Worm (Caenorhabditis elegans) whole organism, L1 larva: Measurements from ENCODE around the gene M04B2.7.
A peak's percentile ranks its signal among the peaks of the same experiment; 100 is the strongest.

ENCODE experiments used
- C04F5.9 ChIP-seq: sonication (generic microtip); optimal IDR thresholded peaks from 2 replicates; lab custom pipeline; 2016; ENCODE audit warnings: missing genetic modification characterization, missing compliant biosample characterization
- F16B12.6 ChIP-seq: fragments of 150-350 bp; optimal IDR thresholded peaks from 2 replicates; lab custom pipeline; 2014; ENCODE audit warnings: missing biosample characterization, missing genetic modification characterization
- Y116A8C.19 ChIP-seq: sonication (generic microtip); optimal IDR thresholded peaks from 2 replicates; lab custom pipeline; 2016; ENCODE audit warnings: missing compliant biosample characterization, missing genetic modification characterization, borderline replicate concordance
- alr-1 ChIP-seq: fragments of 200-800 bp; sonication (Bioruptor generic); optimal IDR thresholded peaks from 2 replicates; lab custom pipeline; 2018; ENCODE audit warnings: borderline replicate concordance, mild to moderate bottlenecking, missing genetic modification characterization, missing compliant biosample characterization
- aly-2 ChIP-seq: fragments of 150-350 bp; optimal IDR thresholded peaks from 2 replicates; lab custom pipeline; 2014; ENCODE audit warnings: missing biosample characterization, missing genetic modification characterization
- ama-1 ChIP-seq: fragments of 150-350 bp; optimal IDR thresholded peaks from 2 replicates; lab custom pipeline; 2014
- ceh-90 ChIP-seq: sonication (generic microtip); optimal IDR thresholded peaks from 2 replicates; lab custom pipeline; 2016; ENCODE audit warnings: missing genetic modification characterization, missing compliant biosample characterization
- dsc-1 ChIP-seq: sonication (generic microtip); optimal IDR thresholded peaks from 2 replicates; lab custom pipeline; 2016; ENCODE audit warnings: mild to moderate bottlenecking, missing genetic modification characterization, missing compliant biosample characterization
- efl-3 ChIP-seq: fragments of 200-800 bp; sonication (Bioruptor generic); optimal IDR thresholded peaks from 2 replicates; lab custom pipeline; 2018; ENCODE audit warnings: mild to moderate bottlenecking, missing genetic modification characterization, missing compliant biosample characterization
- elt-3 ChIP-seq, 6 experiments: fragments of 150-350 bp in 1 of 6; sonication (generic microtip); optimal IDR thresholded peaks; 2 replicates each; lab custom pipeline; 2017 to 2018; ENCODE audit warnings: missing biosample characterization in 6 of 6, missing genetic modification characterization in 6 of 6, inconsistent platforms in 1 of 6
- fkh-4 ChIP-seq: sonication (generic microtip); optimal IDR thresholded peaks from 2 replicates; lab custom pipeline; 2016; ENCODE audit warnings: missing compliant biosample characterization, missing genetic modification characterization, borderline replicate concordance
- fkh-8 ChIP-seq: sonication (generic microtip); optimal IDR thresholded peaks from 2 replicates; lab custom pipeline; 2016; ENCODE audit warnings: mild to moderate bottlenecking, missing genetic modification characterization, missing compliant biosample characterization
- fos-1 ChIP-seq: fragments of 150-350 bp; optimal IDR thresholded peaks from 2 replicates; lab custom pipeline; 2014; ENCODE audit warnings: missing biosample characterization, missing genetic modification characterization
- hpl-2 ChIP-seq: fragments of 150-350 bp; optimal IDR thresholded peaks from 2 replicates; lab custom pipeline; 2014; ENCODE audit warnings: missing biosample characterization, missing genetic modification reagents, missing genetic modification characterization
- irx-1 ChIP-seq: sonication (generic microtip); optimal IDR thresholded peaks from 2 replicates; lab custom pipeline; 2016; ENCODE audit warnings: missing genetic modification characterization, missing compliant biosample characterization
- lin-13 ChIP-seq: fragments of 150-350 bp; optimal IDR thresholded peaks from 2 replicates; lab custom pipeline; 2014; ENCODE audit warnings: missing biosample characterization, missing genetic modification reagents, missing genetic modification characterization
- lsy-2 ChIP-seq, 2 experiments: fragments of 150-350 bp; optimal IDR thresholded peaks; 2 replicates each; lab custom pipeline; 2014; ENCODE audit warnings: missing biosample characterization in 2 of 2, missing genetic modification characterization in 2 of 2
- mef-2 ChIP-seq: fragments of 150-350 bp; optimal IDR thresholded peaks from 2 replicates; lab custom pipeline; 2014; ENCODE audit warnings: missing biosample characterization, missing genetic modification characterization
- mep-1 ChIP-seq: fragments of 150-350 bp; optimal IDR thresholded peaks from 2 replicates; lab custom pipeline; 2014; ENCODE audit warnings: missing biosample characterization, missing genetic modification characterization
- nhr-12 ChIP-seq: sonication (generic microtip); optimal IDR thresholded peaks from 2 replicates; lab custom pipeline; 2017; ENCODE audit warnings: missing biosample characterization, missing genetic modification characterization
- nhr-19 ChIP-seq: fragments of 200-800 bp; sonication (Bioruptor generic); conservative IDR thresholded peaks from 2 replicates; pipeline ENCODE4 v1.3.6; 2022; ENCODE audit warnings: missing genetic modification characterization, missing compliant biosample characterization
- nhr-20 ChIP-seq: sonication (generic microtip); optimal IDR thresholded peaks from 2 replicates; lab custom pipeline; 2016; ENCODE audit warnings: mild to moderate bottlenecking, missing genetic modification characterization, missing compliant biosample characterization
- nhr-237 ChIP-seq: fragments of 150-350 bp; optimal IDR thresholded peaks from 2 replicates; lab custom pipeline; 2014; ENCODE audit warnings: missing biosample characterization, missing genetic modification characterization
- nhr-47 ChIP-seq: sonication (generic microtip); optimal IDR thresholded peaks from 2 replicates; lab custom pipeline; 2016; ENCODE audit warnings: mild to moderate bottlenecking, missing genetic modification characterization, moderate library complexity, missing compliant biosample characterization
- nhr-85 ChIP-seq: sonication (generic microtip); peaks from one replicate; lab custom pipeline; 2016; ENCODE audit warnings: missing genetic modification characterization, inconsistent platforms, missing compliant biosample characterization
- pag-3 ChIP-seq: sonication (generic microtip); optimal IDR thresholded peaks from 2 replicates; lab custom pipeline; 2017; ENCODE audit warnings: missing genetic modification characterization, mild to moderate bottlenecking, missing compliant biosample characterization, antibody characterized with exemption, borderline replicate concordance; ENCODE audit not compliant: insufficient read depth
- pqm-1 ChIP-seq: sonication (generic microtip); optimal IDR thresholded peaks from 3 replicates; lab custom pipeline; 2017; ENCODE audit warnings: missing biosample characterization, missing genetic modification characterization
- rnt-1 ChIP-seq: sonication (generic microtip); optimal IDR thresholded peaks from 2 replicates; lab custom pipeline; 2016; ENCODE audit warnings: mild to moderate bottlenecking, missing genetic modification characterization, moderate library complexity, missing compliant biosample characterization
- skn-1 ChIP-seq: fragments of 150-350 bp; optimal IDR thresholded peaks from 2 replicates; lab custom pipeline; 2014; ENCODE audit warnings: missing biosample characterization, missing genetic modification characterization
- snpc-4 ChIP-seq: fragments of 150-350 bp; optimal IDR thresholded peaks from 2 replicates; lab custom pipeline; 2014; ENCODE audit warnings: missing biosample characterization, missing genetic modification characterization
- sox-4 ChIP-seq: sonication (generic microtip); optimal IDR thresholded peaks from 2 replicates; lab custom pipeline; 2016; ENCODE audit warnings: missing genetic modification characterization, missing compliant biosample characterization
- sup-37 ChIP-seq: fragments of 200-800 bp; sonication (Bioruptor generic); optimal IDR thresholded peaks from 2 replicates; lab custom pipeline; 2018; ENCODE audit warnings: mild to moderate bottlenecking, missing genetic modification characterization, missing compliant biosample characterization
- swsn-7 ChIP-seq: sonication (generic microtip); optimal IDR thresholded peaks from 2 replicates; lab custom pipeline; 2016; ENCODE audit warnings: missing genetic modification characterization, missing compliant biosample characterization
- tbx-2 ChIP-seq: sonication (generic microtip); optimal IDR thresholded peaks from 2 replicates; lab custom pipeline; 2016; ENCODE audit warnings: missing genetic modification characterization, missing compliant biosample characterization
- tlp-1 ChIP-seq: fragments of 150-350 bp; optimal IDR thresholded peaks from 2 replicates; lab custom pipeline; 2014; ENCODE audit warnings: missing biosample characterization, missing genetic modification characterization
- unc-30 ChIP-seq: sonication (generic microtip); optimal IDR thresholded peaks from 2 replicates; lab custom pipeline; 2017; ENCODE audit warnings: missing biosample characterization, missing genetic modification characterization
- zip-4 ChIP-seq: fragments of 200-800 bp; sonication (Bioruptor generic); optimal IDR thresholded peaks from 2 replicates; lab custom pipeline; 2018; ENCODE audit warnings: mild to moderate bottlenecking, missing genetic modification characterization, moderate library complexity, missing compliant biosample characterization

The M04B2.7 gene

ce11 chrIV:11571374-11571839, 22.8 kb upstream of the M04B2.7 start (continued):
- TF ChIP-seq zip-4 (GFP tag; lab: Kevin White, UChicago) = no peak
- no peak for TF ChIP-seq swsn-7 (tag; lab: Kevin White, UChicago)
- TF ChIP-seq sup-37 (GFP tag; lab: Kevin White, UChicago) = no peak
- TF ChIP-seq fos-1 (tag; lab: Kevin White, UChicago) = no peak
- TF ChIP-seq pqm-1 (tag; lab: Kevin White, UChicago) = no peak
- no peak for TF ChIP-seq irx-1
- peak; percentile 49 for TF ChIP-seq rnt-1 (tag; lab: Kevin White, UChicago)
- TF ChIP-seq sox-4 (tag; lab: Kevin White, UChicago) = no peak
- TF ChIP-seq nhr-12 (tag; lab: Kevin White, UChicago) = no peak
- no peak for TF ChIP-seq lin-13
- TF ChIP-seq lsy-2 (tag; optimal IDR thresholded peaks at IDR 0.05; lab: Kevin White, UChicago) = peak in 1 of 2 experiments; percentile 39
- TF ChIP-seq nhr-20 (tag; lab: Kevin White, UChicago) = peak; percentile 7
- no peak for TF ChIP-seq ama-1 (lab: Kevin White, UChicago)
- peak in 1 of 6 experiments; percentile 4 for TF ChIP-seq elt-3 (tag; optimal IDR thresholded peaks at IDR 0.05; lab: Kevin White, UChicago)
- TF ChIP-seq alr-1 (tag; lab: Kevin White, UChicago) = no peak
- TF ChIP-seq F16B12.6 (tag; lab: Kevin White, UChicago) = no peak
- peak; percentile 57 for TF ChIP-seq mep-1 (tag; lab: Kevin White, UChicago)
- no peak for TF ChIP-seq nhr-237 (tag; lab: Kevin White, UChicago)
- TF ChIP-seq unc-30 (tag; lab: Kevin White, UChicago) = no peak
- TF ChIP-seq Y116A8C.19 (tag; lab: Kevin White, UChicago) = no peak
- TF ChIP-seq skn-1 (tag; lab: Kevin White, UChicago) = no peak
- peak; percentile 23 for TF ChIP-seq nhr-47 (tag; lab: Kevin White, UChicago)

- TF ChIP-seq nhr-85 (tag; lab: Kevin White, UChicago) (peak; percentile 36), ceh-90 (tag; lab: Kevin White, UChicago) (no peak)
- TF ChIP-seq, all 84 proteins: peak for 1
Observed at ce11 chrIV:11570200-11570599, 21.6 kb upstream of the M04B2.7 start, which contains the start of gene srgp-1. Gene srgp-1 (plus strand): TSS chrIV:11570500.

ce11 chrIV:11569795-11570194, 21.2 kb upstream of the M04B2.7 start:
- TF ChIP-seq tbx-2 (tag; lab: Kevin White, UChicago) (no peak), fkh-4 (tag; lab: Kevin White, UChicago) (peak; percentile 81), elt-3 (tag; optimal IDR thresholded peaks at IDR 0.05; lab: Kevin White, UChicago) (no peak), tlp-1 (tag; lab: Kevin White, UChicago) (no peak), fkh-8 (tag; lab: Kevin White, UChicago) (no peak), dsc-1 (peak; percentile 92), pag-3 (tag; lab: Kevin White, UChicago) (no peak), efl-3 (GFP tag; lab: Kevin White, UChicago) (no peak), nhr-19 (GFP tag; lab: Robert Waterston, UW) (no peak), aly-2 (tag; lab: Kevin White, UChicago) (no peak), snpc-4 (tag; lab: Kevin White, UChicago) (no peak), mef-2 (tag; lab: Kevin White, UChicago) (no peak), nhr-237 (tag; lab: Kevin White, UChicago) (no peak), hpl-2 (GFP tag; lab: Kevin White, UChicago) (no peak), C04F5.9 (no peak), alr-1 (tag; lab: Kevin White, UChicago) (no peak)
